Worm (Caenorhabditis elegans) whole organism, L4/young adult: ENCODE data around the gene F26G1.9.

ENCODE experiments used
- W03F9.2 ChIP-seq: fragments of 150-350 bp; optimal IDR thresholded peaks from 2 replicates; lab custom pipeline; 2014; ENCODE audit warnings: missing biosample characterization, missing genetic modification characterization
- dao-5 ChIP-seq: sonication (generic microtip); optimal IDR thresholded peaks from 2 replicates; lab custom pipeline; 2016; ENCODE audit warnings: missing genotype, missing genetic modification characterization, moderate library complexity, missing compliant biosample characterization
- him-1 ChIP-seq: sonication (generic microtip); optimal IDR thresholded peaks from 2 replicates; lab custom pipeline; 2016; ENCODE audit warnings: missing genotype, missing genetic modification reagents, missing genetic modification characterization, missing compliant biosample characterization

Gene F26G1.9

DNA sequence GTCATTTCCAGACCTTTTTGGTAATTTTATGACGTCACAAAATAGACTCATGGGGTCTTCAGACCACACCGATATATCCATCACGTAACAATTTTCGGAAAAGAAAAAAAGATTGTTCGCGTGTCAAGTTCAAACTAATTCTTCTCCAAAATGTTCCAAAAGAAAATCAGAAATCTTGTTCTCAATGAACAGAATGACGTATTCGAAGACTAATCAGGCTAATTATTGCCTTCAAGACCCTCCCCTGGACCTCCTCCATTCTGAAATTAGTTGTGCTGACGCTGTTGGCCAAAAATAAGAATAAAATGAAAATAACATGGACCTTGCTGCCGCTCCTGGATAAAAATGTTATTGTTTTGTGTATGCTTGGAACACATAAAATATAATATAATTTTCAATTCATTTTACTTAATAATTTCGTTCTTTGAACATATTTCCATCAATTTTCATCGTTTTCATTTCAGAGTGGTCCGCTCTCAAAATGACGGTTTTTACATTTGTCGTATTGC, 16.1 kb upstream of the F26G1.9 start, which contains the start of gene F26G1.15:
Gene F26G1.15 (plus strand): TSS at position 459 of the 509 bp plus-strand sequence.
- TF ChIP-seq dao-5 (tag; lab: Kevin White, UChicago) (no peak), W03F9.2 (tag; lab: Kevin White, UChicago) (no peak), him-1 (tag; lab: Kevin White, UChicago) (no peak)

- no peak for TF ChIP-seq W03F9.2 (tag; lab: Kevin White, UChicago)
- no peak for TF ChIP-seq him-1 (tag; lab: Kevin White, UChicago)
- no peak for TF ChIP-seq dao-5 (tag; lab: Kevin White, UChicago)
Measured at ce11 chrII:4786181-4786580, 12.4 kb upstream of the F26G1.9 start, which contains the start of gene msp-3. Gene msp-3 (minus strand): TSS chrII:4786281.

DNA sequence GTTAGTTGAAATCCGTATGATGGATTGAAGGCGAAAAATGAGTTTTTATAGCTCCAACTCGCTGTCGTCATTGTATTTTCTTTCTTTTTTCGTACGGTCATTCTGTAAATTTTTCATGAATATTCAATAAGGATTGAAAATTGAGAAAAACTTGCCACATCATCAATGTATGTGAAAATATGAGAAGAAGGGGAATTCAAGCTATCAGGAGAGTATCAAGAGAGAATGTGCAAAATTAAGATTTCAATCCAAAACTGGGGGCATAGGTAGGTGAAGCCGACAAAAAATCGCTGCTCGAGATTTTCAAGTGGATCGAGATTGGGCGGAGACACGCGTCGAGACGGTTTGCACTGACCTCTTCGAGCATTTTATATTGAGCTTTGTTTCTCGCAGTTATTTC, 10.6 kb upstream of the F26G1.9 start, which contains the start of gene nep-12:
Gene nep-12 (minus strand): TSS at position 101 of the 400 bp plus-strand sequence.
- TF ChIP-seq him-1 (tag; lab: Kevin White, UChicago) (no peak), W03F9.2 (tag; lab: Kevin White, UChicago) (no peak), dao-5 (tag; lab: Kevin White, UChicago) (no peak)

DNA sequence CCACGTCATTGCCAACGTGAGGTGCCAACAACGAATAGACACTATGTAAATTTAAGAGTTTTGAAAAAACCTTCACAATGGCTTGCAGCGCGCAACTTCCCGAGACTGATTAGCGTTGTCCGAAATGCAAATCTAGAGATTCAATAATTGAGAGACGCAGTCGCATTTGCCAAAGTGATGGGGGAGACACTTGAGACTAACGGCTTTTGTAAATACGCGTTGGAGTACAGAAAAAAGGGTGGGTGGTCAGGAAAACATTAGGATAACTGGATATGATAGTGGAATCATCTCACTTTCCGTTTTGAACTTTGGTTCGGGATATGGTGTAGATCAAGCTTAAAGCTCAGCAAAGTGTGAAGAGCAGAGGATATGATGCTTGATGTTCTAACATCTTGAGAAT, 6.0 kb upstream of the F26G1.9 start:
- TF ChIP-seq W03F9.2 (tag; lab: Kevin White, UChicago) (no peak), him-1 (tag; lab: Kevin White, UChicago) (no peak), dao-5 (tag; lab: Kevin White, UChicago) (no peak)

- TF ChIP-seq him-1 (tag; lab: Kevin White, UChicago) (no peak), dao-5 (tag; lab: Kevin White, UChicago) (no peak), W03F9.2 (tag; lab: Kevin White, UChicago) (no peak)
Measured at ce11 chrII:4776933-4777332, 3.1 kb upstream of the F26G1.9 start, which contains the start of gene F26G1.11. Gene F26G1.11 (plus strand): TSS chrII:4777137.

ce11 chrII:4775802-4776201, 2.0 kb upstream of the F26G1.9 start:
- no peak for TF ChIP-seq dao-5 (tag; lab: Kevin White, UChicago)
- no peak for TF ChIP-seq W03F9.2 (tag; lab: Kevin White, UChicago)
- no peak for TF ChIP-seq him-1 (tag; lab: Kevin White, UChicago)

DNA sequence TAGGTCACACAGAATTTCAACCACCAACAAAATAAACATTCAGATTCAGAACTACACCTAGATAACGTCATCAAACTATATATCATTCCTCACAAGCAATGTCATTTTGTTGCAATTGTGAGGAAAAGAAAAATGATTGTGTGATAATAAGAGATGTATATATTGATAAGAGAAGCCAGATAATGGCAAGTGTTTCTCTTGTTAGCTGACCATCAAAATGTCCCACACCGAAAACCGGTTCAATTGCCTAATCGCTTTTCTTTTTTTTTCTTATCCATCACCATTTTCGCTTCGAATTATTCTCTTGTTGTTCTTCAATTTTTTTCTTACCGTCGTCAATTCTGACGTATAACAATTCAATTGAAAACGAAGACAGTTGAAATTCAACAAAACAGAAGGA, 1.4 kb downstream of the F26G1.9 start:
- TF ChIP-seq W03F9.2 (tag; lab: Kevin White, UChicago) = no peak
- TF ChIP-seq him-1 (tag; lab: Kevin White, UChicago) = no peak
- TF ChIP-seq dao-5 (tag; lab: Kevin White, UChicago) = no peak

DNA sequence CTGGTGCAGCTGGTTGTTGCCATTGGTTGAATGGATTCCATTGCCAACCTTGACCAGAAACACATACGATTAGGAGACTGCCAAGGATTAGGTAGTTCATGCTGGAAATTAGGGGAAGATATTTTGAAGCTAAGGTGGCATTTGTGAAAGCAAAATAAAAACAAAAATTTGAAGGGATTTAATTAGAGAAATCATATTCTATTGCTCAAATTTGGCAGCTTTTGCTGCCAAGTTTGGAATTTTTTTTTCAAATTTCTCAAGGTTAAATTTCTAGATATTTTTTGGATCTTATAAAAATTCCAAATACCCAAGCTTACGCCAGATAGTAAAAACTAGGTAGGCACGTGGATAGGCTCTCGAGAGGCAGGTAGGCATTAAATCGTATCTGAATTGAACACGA, 2.5 kb downstream of the F26G1.9 start, which contains the start of gene F26G1.5:
Gene F26G1.5 (minus strand): TSS at position 101 of the 400 bp plus-strand sequence.
- TF ChIP-seq him-1 (tag; lab: Kevin White, UChicago) = no peak
- no peak for TF ChIP-seq W03F9.2 (tag; lab: Kevin White, UChicago)
- no peak for TF ChIP-seq dao-5 (tag; lab: Kevin White, UChicago)

DNA sequence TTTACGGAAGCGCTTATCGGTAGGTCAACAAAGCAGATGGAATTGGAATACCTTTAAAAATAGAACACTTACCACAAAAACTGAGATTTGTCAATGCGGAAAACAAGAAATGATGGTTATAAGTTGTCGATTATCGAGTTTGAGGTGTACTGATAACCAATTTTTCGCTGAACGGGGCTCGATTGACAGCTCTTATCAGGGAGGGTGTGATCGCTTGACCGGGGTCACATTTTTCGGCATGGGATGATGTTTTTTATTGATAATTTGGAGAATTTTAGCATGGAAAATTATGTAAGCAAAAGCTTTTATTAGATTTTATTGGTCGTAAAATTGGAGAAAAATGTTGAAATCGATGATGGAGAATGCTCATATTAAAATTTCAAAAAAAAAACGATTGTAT, 3.9 kb downstream of the F26G1.9 start:
- TF ChIP-seq W03F9.2 (tag; lab: Kevin White, UChicago) = no peak
- no peak for TF ChIP-seq dao-5 (tag; lab: Kevin White, UChicago)

- TF ChIP-seq him-1 (tag; lab: Kevin White, UChicago) (no peak), W03F9.2 (tag; lab: Kevin White, UChicago) (no peak), dao-5 (tag; lab: Kevin White, UChicago) (no peak)
Measured at ce11 chrII:4769096-4769495, 4.7 kb downstream of the F26G1.9 start.

DNA sequence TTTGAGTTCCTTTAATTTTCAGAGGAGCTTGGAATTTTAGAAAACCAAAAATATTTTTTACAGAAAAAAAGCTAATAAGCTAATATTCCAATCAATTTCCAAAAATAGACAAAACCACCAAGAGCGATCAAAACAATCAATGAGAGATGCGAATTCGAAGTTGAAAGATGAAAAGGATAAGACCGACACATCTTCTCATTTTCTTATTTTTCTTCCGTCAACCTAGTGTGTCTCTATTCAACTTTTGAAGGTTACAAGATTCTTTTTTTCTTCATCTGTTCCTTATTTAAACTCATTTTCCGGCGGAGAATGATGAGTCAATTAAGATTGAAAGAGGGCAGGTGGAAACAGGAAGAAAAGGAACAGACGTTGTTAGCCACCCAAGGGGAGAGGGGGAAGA, 6.2 kb downstream of the F26G1.9 start:
- TF ChIP-seq dao-5 (tag; lab: Kevin White, UChicago) = no peak
- TF ChIP-seq him-1 (tag; lab: Kevin White, UChicago) = no peak
- TF ChIP-seq W03F9.2 (tag; lab: Kevin White, UChicago) = no peak

ce11 chrII:4766284-4766683, 7.5 kb downstream of the F26G1.9 start, which contains the start of gene ttm-2:
Gene ttm-2 (minus strand): TSS chrII:4766384.
- TF ChIP-seq dao-5 (tag; lab: Kevin White, UChicago) (no peak), W03F9.2 (tag; lab: Kevin White, UChicago) (no peak), him-1 (tag; lab: Kevin White, UChicago) (no peak)

DNA sequence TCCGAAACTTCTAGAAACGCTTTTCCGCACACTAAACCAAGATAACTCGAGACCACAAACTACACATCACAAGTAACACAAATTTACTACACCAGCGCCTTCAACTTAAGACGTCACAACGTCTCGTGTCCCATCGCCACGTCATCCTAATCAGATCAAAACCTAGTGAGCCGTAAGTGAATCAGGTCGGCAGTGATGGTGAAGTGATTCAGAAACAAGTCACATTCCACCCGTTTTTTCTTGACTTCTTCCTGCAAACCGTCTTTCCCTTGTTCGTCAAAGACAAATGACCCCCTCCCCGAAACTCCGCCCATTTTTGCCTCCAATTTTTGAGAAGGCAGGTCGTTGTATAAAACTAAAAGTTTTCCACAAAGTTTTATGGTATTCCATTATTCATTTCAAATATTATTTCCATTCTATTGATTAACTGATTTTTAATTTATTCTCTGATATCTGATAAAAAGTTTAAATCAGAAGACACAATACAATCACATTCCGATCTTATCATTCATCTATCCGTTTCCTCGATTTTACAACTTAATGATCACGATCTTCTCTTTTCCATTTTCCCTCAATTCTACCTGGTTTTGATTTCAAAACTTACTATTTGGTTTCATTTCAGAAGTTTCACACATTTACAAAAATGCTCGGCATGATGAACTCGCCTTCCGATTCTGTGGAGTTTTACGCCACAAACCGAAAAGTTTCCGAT, 11.1 kb downstream of the F26G1.9 start, which contains the start of gene F26G1.2:
Gene F26G1.2 (plus strand): TSS at position 508 of the 712 bp plus-strand sequence.
- no peak for TF ChIP-seq him-1 (tag; lab: Kevin White, UChicago)
- TF ChIP-seq W03F9.2 (tag; lab: Kevin White, UChicago) = no peak
- TF ChIP-seq dao-5 (tag; lab: Kevin White, UChicago) = no peak
